Fruit fly (Drosophila melanogaster) whole organism, embryonic: ENCODE data around the gene CG6168.
A peak's percentile ranks its signal among the peaks of the same experiment; 100 is the strongest.

Experiments used
- BEAF-32 ChIP-seq: fragments of 200-800 bp; sonication (Bioruptor generic); optimal IDR thresholded peaks from 3 replicates; lab custom pipeline; 2017; ENCODE audit warnings: missing biosample characterization, missing genetic modification characterization, mild to moderate bottlenecking, moderate library complexity, missing genetic modification reagents
- CG10209 ChIP-seq: fragments of 200-800 bp; sonication (Bioruptor generic); optimal IDR thresholded peaks from 3 replicates; lab custom pipeline; 2017; ENCODE audit warnings: missing biosample characterization, mild to moderate bottlenecking, missing genetic modification characterization, missing genetic modification reagents
- CG10565 ChIP-seq: fragments of 200-800 bp; sonication (Bioruptor generic); optimal IDR thresholded peaks from 3 replicates; lab custom pipeline; 2016; ENCODE audit warnings: missing biosample characterization, mild to moderate bottlenecking, missing genetic modification characterization
- CG10979 ChIP-seq: fragments of 200-800 bp; sonication (Bioruptor generic); optimal IDR thresholded peaks from 2 replicates; lab custom pipeline; 2018; ENCODE audit warnings: missing biosample characterization, mild to moderate bottlenecking, missing genetic modification characterization, moderate library complexity
- CG12071 ChIP-seq: fragments of 200-800 bp; sonication (Bioruptor generic); optimal IDR thresholded peaks from 3 replicates; lab custom pipeline; 2018; ENCODE audit warnings: missing biosample characterization, mild to moderate bottlenecking, missing genetic modification characterization
- CG12155 ChIP-seq: fragments of 200-800 bp; sonication (Bioruptor generic); optimal IDR thresholded peaks from 3 replicates; lab custom pipeline; 2016; ENCODE audit warnings: missing biosample characterization, missing genetic modification characterization
- CG13123 ChIP-seq: fragments of 200-800 bp; sonication (Bioruptor generic); optimal IDR thresholded peaks from 2 replicates; lab custom pipeline; 2016; ENCODE audit warnings: missing biosample characterization, missing genetic modification characterization
- CG15601 ChIP-seq: fragments of 200-800 bp; sonication (Bioruptor generic); optimal IDR thresholded peaks from 3 replicates; lab custom pipeline; 2019; ENCODE audit warnings: missing biosample characterization, mild to moderate bottlenecking, missing genetic modification characterization, moderate library complexity
- CG1647 ChIP-seq: fragments of 200-800 bp; sonication (Bioruptor generic); optimal IDR thresholded peaks from 3 replicates; lab custom pipeline; 2016; ENCODE audit warnings: missing biosample characterization, missing genetic modification characterization
- CG18619 ChIP-seq: fragments of 200-800 bp; sonication (Bioruptor generic); optimal IDR thresholded peaks from 3 replicates; lab custom pipeline; 2017; ENCODE audit warnings: missing biosample characterization, mild to moderate bottlenecking, missing genetic modification characterization
- CG18764 ChIP-seq: fragments of 200-800 bp; sonication (Bioruptor generic); optimal IDR thresholded peaks from 3 replicates; lab custom pipeline; 2016; ENCODE audit warnings: missing biosample characterization, missing genetic modification characterization
- CG30403 ChIP-seq: fragments of 200-800 bp; sonication (Bioruptor generic); optimal IDR thresholded peaks from 3 replicates; lab custom pipeline; 2016; ENCODE audit warnings: missing biosample characterization, missing genetic modification characterization
- CG32532 ChIP-seq: fragments of 200-800 bp; sonication (Bioruptor generic); IDR thresholded peaks from 2 replicates; pipeline ENCODE4 v1.3.6; 2022; ENCODE audit warnings: missing biosample characterization, missing genetic modification characterization
- CG32767 ChIP-seq: fragments of 200-800 bp; sonication (Bioruptor generic); IDR thresholded peaks from 2 replicates; pipeline ENCODE4 v1.3.6; 2022; ENCODE audit warnings: missing biosample characterization, missing genetic modification characterization
- CG4328 ChIP-seq: fragments of 200-800 bp; sonication (Bioruptor generic); optimal IDR thresholded peaks from 3 replicates; lab custom pipeline; 2017; ENCODE audit warnings: missing biosample characterization, missing genetic modification reagents, missing genetic modification characterization
- CG4730 ChIP-seq: fragments of 200-800 bp; sonication (Bioruptor generic); IDR thresholded peaks from 2 replicates; pipeline ENCODE4 v1.3.6; 2022; ENCODE audit warnings: missing biosample characterization, missing genetic modification characterization
- CG6654 ChIP-seq: fragments of 200-800 bp; sonication (Bioruptor generic); optimal IDR thresholded peaks from 2 replicates; lab custom pipeline; 2017; ENCODE audit warnings: missing biosample characterization, mild to moderate bottlenecking, missing genetic modification characterization
- CG6791 ChIP-seq: fragments of 200-800 bp; sonication (Bioruptor generic); IDR thresholded peaks from 3 replicates; pipeline ENCODE4 v1.3.6; 2022; ENCODE audit warnings: missing biosample characterization, missing genetic modification characterization; ENCODE audit not compliant: partially characterized antibody
- CG8388 ChIP-seq: fragments of 200-800 bp; sonication (Bioruptor generic); optimal IDR thresholded peaks from 2 replicates; lab custom pipeline; 2019; ENCODE audit warnings: missing biosample characterization, mild to moderate bottlenecking, missing genetic modification characterization, moderate library complexity
- CG8478 ChIP-seq: fragments of >200 bp; optimal IDR thresholded peaks from 2 replicates; lab custom pipeline; 2018
- CG9932 ChIP-seq: fragments of 200-800 bp; sonication (Bioruptor generic); IDR thresholded peaks from 2 replicates; pipeline ENCODE4 v1.3.6; 2022; ENCODE audit warnings: missing biosample characterization, missing genetic modification characterization
- Camta ChIP-seq: fragments of 200-800 bp; sonication (Bioruptor generic); optimal IDR thresholded peaks from 2 replicates; lab custom pipeline; 2016; ENCODE audit warnings: missing biosample characterization, missing genetic modification characterization
- Doc2 ChIP-seq: fragments of 200-800 bp; sonication (Bioruptor generic); IDR thresholded peaks from 2 replicates; pipeline ENCODE4 v1.3.6; 2022; ENCODE audit warnings: missing biosample characterization, missing genetic modification characterization
- Fer2 ChIP-seq: fragments of 200-800 bp; sonication (Bioruptor generic); optimal IDR thresholded peaks from 2 replicates; lab custom pipeline; 2018; ENCODE audit warnings: missing biosample characterization, mild to moderate bottlenecking, missing genetic modification characterization, moderate library complexity
- H2.0 ChIP-seq: fragments of 200-800 bp; sonication (Bioruptor generic); IDR thresholded peaks from 2 replicates; pipeline ENCODE4 v1.3.6; 2022; ENCODE audit warnings: missing biosample characterization, missing genetic modification characterization
- Hmr ChIP-seq: fragments of 200-800 bp; sonication (Bioruptor generic); optimal IDR thresholded peaks from 3 replicates; lab custom pipeline; 2017; ENCODE audit warnings: mild to moderate bottlenecking, missing biosample characterization, missing genetic modification reagents, missing genetic modification characterization
- Hr78 ChIP-seq, 2 experiments: fragments of 200-800 bp in 1 of 2; fragments of >200 bp in 1 of 2; sonication (Bioruptor generic) in 1 of 2; optimal IDR thresholded peaks; 2 replicates each; lab custom pipeline; 2017 to 2019; ENCODE audit warnings: missing biosample characterization in 2 of 2, missing genetic modification characterization in 2 of 2, mild to moderate bottlenecking in 1 of 2, moderate library complexity in 1 of 2
- Lim3 ChIP-seq: fragments of 200-800 bp; sonication (Bioruptor generic); IDR thresholded peaks from 2 replicates; pipeline ENCODE4 v1.3.6; 2022; ENCODE audit warnings: missing biosample characterization, missing genetic modification characterization
- MESR4 ChIP-seq: fragments of 200-800 bp; sonication (Bioruptor generic); optimal IDR thresholded peaks from 2 replicates; lab custom pipeline; 2018; ENCODE audit warnings: missing biosample characterization, mild to moderate bottlenecking, missing genetic modification characterization, moderate library complexity
- Mad ChIP-seq: fragments of 200-800 bp; sonication (Bioruptor generic); optimal IDR thresholded peaks from 2 replicates; lab custom pipeline; 2016; ENCODE audit warnings: missing biosample characterization, missing genetic modification characterization
- Mes4 ChIP-seq: fragments of 200-800 bp; sonication (Bioruptor generic); optimal IDR thresholded peaks from 2 replicates; lab custom pipeline; 2016; ENCODE audit warnings: missing biosample characterization, missing genetic modification characterization
- Nf-YC ChIP-seq: fragments of 200-800 bp; optimal IDR thresholded peaks from 3 replicates; lab custom pipeline; 2019; ENCODE audit warnings: missing biosample characterization, mild to moderate bottlenecking, missing genetic modification characterization, moderate library complexity
- Poxn ChIP-seq: fragments of 200-800 bp; sonication (Bioruptor generic); IDR thresholded peaks from 2 replicates; pipeline ENCODE4 v1.3.6; 2022; ENCODE audit warnings: missing biosample characterization, missing genetic modification characterization
- Vsx1 ChIP-seq: fragments of 200-800 bp; sonication (Bioruptor generic); optimal IDR thresholded peaks from 2 replicates; lab custom pipeline; 2017; ENCODE audit warnings: missing biosample characterization, mild to moderate bottlenecking, missing genetic modification characterization, missing genetic modification reagents
- Xbp1 ChIP-seq: fragments of 200-800 bp; sonication (Bioruptor generic); optimal IDR thresholded peaks from 3 replicates; lab custom pipeline; 2016; ENCODE audit warnings: missing biosample characterization, mild to moderate bottlenecking, missing genetic modification characterization
- amos ChIP-seq: fragments of 200-800 bp; sonication (Bioruptor generic); IDR thresholded peaks from 2 replicates; pipeline ENCODE4 v1.3.6; 2022; ENCODE audit warnings: missing biosample characterization, missing genetic modification characterization; ENCODE audit not compliant: partially characterized antibody
- chn ChIP-seq: fragments of 200-800 bp; sonication (Bioruptor generic); optimal IDR thresholded peaks from 2 replicates; lab custom pipeline; 2016; ENCODE audit warnings: missing biosample characterization, missing genetic modification characterization
- da ChIP-seq: fragments of 200-800 bp; sonication (Bioruptor generic); optimal IDR thresholded peaks from 2 replicates; lab custom pipeline; 2016; ENCODE audit warnings: missing biosample characterization, missing genetic modification characterization
- dysf ChIP-seq: fragments of 200-800 bp; sonication (Bioruptor generic); IDR thresholded peaks from 3 replicates; pipeline ENCODE4 v1.3.6; 2022; ENCODE audit warnings: missing biosample characterization, missing genetic modification characterization
- esg ChIP-seq: fragments of 200-800 bp; sonication (Bioruptor generic); conservative IDR thresholded peaks from 2 replicates; pipeline ENCODE4 v1.3.6; 2022; ENCODE audit warnings: missing biosample characterization, missing genetic modification characterization
- eve ChIP-seq, 2 experiments: fragments of >200 bp; optimal IDR thresholded peaks; 2 replicates each; lab custom pipeline; 2017; ENCODE audit warnings: missing biosample characterization in 2 of 2, missing genetic modification characterization in 2 of 2
- lab ChIP-seq: fragments of 200-800 bp; sonication (Bioruptor generic); optimal IDR thresholded peaks from 3 replicates; lab custom pipeline; 2017; ENCODE audit warnings: missing biosample characterization, missing genetic modification characterization, mild to moderate bottlenecking, moderate library complexity, missing genetic modification reagents
- lola ChIP-seq, 3 experiments: fragments of >200 bp in 2 of 3; fragments of 200-800 bp in 1 of 3; sonication (Bioruptor generic) in 1 of 3; optimal IDR thresholded peaks; 2 replicates each; lab custom pipeline; 2017 to 2019; ENCODE audit warnings: missing biosample characterization in 3 of 3, missing genetic modification characterization in 3 of 3, mild to moderate bottlenecking in 1 of 3, moderate library complexity in 1 of 3
- luna ChIP-seq: fragments of 200-800 bp; sonication (Bioruptor generic); optimal IDR thresholded peaks from 2 replicates; lab custom pipeline; 2016; ENCODE audit warnings: missing biosample characterization, missing genetic modification characterization
- ro ChIP-seq: fragments of 200-800 bp; sonication (Bioruptor generic); IDR thresholded peaks from 2 replicates; pipeline ENCODE4 v1.3.6; 2022; ENCODE audit warnings: missing biosample characterization, missing genetic modification characterization
- sd ChIP-seq: fragments of 200-800 bp; sonication (Bioruptor generic); optimal IDR thresholded peaks from 3 replicates; lab custom pipeline; 2018; ENCODE audit warnings: missing biosample characterization, mild to moderate bottlenecking, missing genetic modification characterization, moderate library complexity
- sna ChIP-seq: fragments of 200-800 bp; sonication (Bioruptor generic); IDR thresholded peaks from 2 replicates; pipeline ENCODE4 v1.3.6; 2022; ENCODE audit warnings: missing biosample characterization, missing genetic modification characterization; ENCODE audit not compliant: partially characterized antibody
- tll ChIP-seq, 2 experiments: fragments of 200-800 bp in 1 of 2; fragments of >200 bp in 1 of 2; sonication (Bioruptor generic) in 1 of 2; optimal IDR thresholded peaks; 2 replicates each; lab custom pipeline; 2017 to 2019; ENCODE audit warnings: missing biosample characterization in 2 of 2, missing genetic modification characterization in 2 of 2, mild to moderate bottlenecking in 1 of 2, moderate library complexity in 1 of 2
- tna ChIP-seq: fragments of 200-800 bp; sonication (Bioruptor generic); IDR thresholded peaks from 2 replicates; pipeline ENCODE4 v1.3.6; 2022; ENCODE audit warnings: missing biosample characterization, missing genetic modification characterization; ENCODE audit not compliant: partially characterized antibody

Gene CG6168

dm6 chr3L:11354298-11354757 is 32.8 kb upstream of the CG6168 start (continued):
- no peak for TF ChIP-seq Xbp1 (GFP tag; lab: Kevin White, UChicago)
- TF ChIP-seq tll (GFP tag; optimal IDR thresholded peaks at IDR 0.05; lab: Kevin White, UChicago), result no peak
- TF ChIP-seq Vsx1 (GFP tag; lab: Kevin White, UChicago), result peak; percentile 87
- peak; percentile 18; the same call in 1 of the 2 replicates for TF ChIP-seq CG32532 (GFP tag; lab: Robert Waterston, UW)
- TF ChIP-seq CG12071 (GFP tag; lab: Kevin White, UChicago), result peak; percentile 88
- TF ChIP-seq BEAF-32 (GFP tag; lab: Kevin White, UChicago), result no peak
- peak; percentile 21 for TF ChIP-seq Fer2 (tag; lab: Kevin White, UChicago)
- TF ChIP-seq MESR4 (GFP tag; lab: Kevin White, UChicago), result peak; percentile 0
- no peak for TF ChIP-seq H2.0 (GFP tag; lab: Robert Waterston, UW)
- TF ChIP-seq CG4328 (GFP tag; lab: Kevin White, UChicago), result peak; percentile 34
- peak; percentile 74 for TF ChIP-seq CG18619 (GFP tag; lab: Kevin White, UChicago)
- no peak for TF ChIP-seq ro (GFP tag; lab: Robert Waterston, UW)
- peak; percentile 32 for TF ChIP-seq luna
- peak; percentile 13 for TF ChIP-seq CG13123
- 0 out of 2 replicates have a peak, but pooled peaks have one; percentile 8 for TF ChIP-seq CG9932
- peak; percentile 77 for TF ChIP-seq CG15601 (tag; lab: Kevin White, UChicago)
- TF ChIP-seq CG1647 (GFP tag; lab: Kevin White, UChicago), result peak; percentile 33
- no peak for TF ChIP-seq esg (GFP tag; lab: Robert Waterston, UW)
- peak; percentile 65 for TF ChIP-seq CG10979 (tag; lab: Kevin White, UChicago)
- TF ChIP-seq CG8388 (GFP tag; lab: Kevin White, UChicago), result peak; percentile 53
- TF ChIP-seq amos (GFP tag; lab: Robert Waterston, UW), result no peak
- TF ChIP-seq CG32767 (GFP tag; lab: Robert Waterston, UW), result peak; percentile 63
- no peak for TF ChIP-seq CG10565 (GFP tag; lab: Kevin White, UChicago)
- TF ChIP-seq Camta, result peak; percentile 63
- peak; percentile 39; the same call in 1 of the 3 replicates for TF ChIP-seq dysf (GFP tag; lab: Robert Waterston, UW)
- TF ChIP-seq CG6654 (GFP tag; lab: Kevin White, UChicago), result no peak
- TF ChIP-seq eve (GFP tag; optimal IDR thresholded peaks at IDR 0.05; lab: Kevin White, UChicago), result peak in 1 of 2 experiments; percentile 68
- TF ChIP-seq Hmr (GFP tag; lab: Kevin White, UChicago), result peak; percentile 82
- peak; percentile 28 for TF ChIP-seq CG30403 (GFP tag; lab: Kevin White, UChicago)
- no peak for TF ChIP-seq CG6791 (GFP tag; lab: Robert Waterston, UW)
- TF ChIP-seq Poxn (GFP tag; lab: Robert Waterston, UW), result no peak
- peak in 1 of 2 experiments; percentile 74 for TF ChIP-seq Hr78 (GFP tag; optimal IDR thresholded peaks at IDR 0.05; lab: Kevin White, UChicago)
- peak; percentile 17 for TF ChIP-seq Nf-YC (tag; lab: Kevin White, UChicago)
- TF ChIP-seq tna (GFP tag; lab: Robert Waterston, UW), result no peak
- TF ChIP-seq Lim3, result no peak
- peak; percentile 67 for TF ChIP-seq sd
- TF ChIP-seq CG4730 (GFP tag; lab: Robert Waterston, UW), result peak; percentile 30; the same call in 1 of the 2 replicates
- peak; percentile 52 for TF ChIP-seq Mes4 (GFP tag; lab: Kevin White, UChicago)
- TF ChIP-seq Mad (GFP tag; lab: Kevin White, UChicago), result peak; percentile 23
- peak; percentile 30 for TF ChIP-seq da (GFP tag; lab: Kevin White, UChicago)
- peak; percentile 81 for TF ChIP-seq CG10209 (GFP tag; lab: Kevin White, UChicago)
- no peak for TF ChIP-seq CG12155 (GFP tag; lab: Kevin White, UChicago)
- peak in 1 of 3 experiments; percentile 49 for TF ChIP-seq lola (GFP tag; optimal IDR thresholded peaks at IDR 0.05; lab: Kevin White, UChicago)
- peak; percentile 92 for TF ChIP-seq lab (GFP tag; lab: Kevin White, UChicago)
- TF ChIP-seq chn (GFP tag; lab: Kevin White, UChicago), result no peak
- TF ChIP-seq CG18764 (GFP tag; lab: Kevin White, UChicago), result peak; percentile 60
- TF ChIP-seq Doc2, result no peak
- no peak for TF ChIP-seq CG8478
- TF ChIP-seq sna (GFP tag; lab: Robert Waterston, UW), result no peak
